Worm (Caenorhabditis elegans): ENCODE results near the gene C33C12.11.
"Not testable (repeated sequence)": the region's sequence is repeated elsewhere in the genome, so short reads cannot be mapped to it uniquely, and the experiment has no call there.

The C33C12.11 gene

ce11 chrII:2163370-2163882 is at the start of gene C33C12.11:
Gene C33C12.11 (minus strand): TSS chrII:2163832.
- TF ChIP-seq hnd-1 (tag; optimal IDR thresholded peaks at IDR 0.05); scrt-1 (GFP tag; IDR thresholded peaks at IDR 0.05); hmg-4 (GFP tag; optimal IDR thresholded peaks at IDR 0.05): not testable (repeated sequence)

- no peak for TF ChIP-seq hnd-1 (tag; optimal IDR thresholded peaks at IDR 0.05)
- TF ChIP-seq flt-1 (GFP tag; IDR thresholded peaks at IDR 0.05) = no peak
- TF ChIP-seq scrt-1 (GFP tag; IDR thresholded peaks at IDR 0.05) = no peak
- no peak for TF ChIP-seq sea-1 (GFP tag; conservative IDR thresholded peaks at IDR 0.05)
- no peak for TF ChIP-seq ceh-36 (tag; optimal IDR thresholded peaks at IDR 0.05)
- TF ChIP-seq F13C5.2 (tag; optimal IDR thresholded peaks at IDR 0.05) = no peak
- no peak for TF ChIP-seq tra-4 (tag; optimal IDR thresholded peaks at IDR 0.05)
- no peak for TF ChIP-seq ets-7 (tag; optimal IDR thresholded peaks at IDR 0.05)
- no peak for TF ChIP-seq tbx-37 (GFP tag; conservative IDR thresholded peaks at IDR 0.05)
- no peak for TF ChIP-seq tbx-11 (GFP tag; IDR thresholded peaks at IDR 0.05)
- TF ChIP-seq hmbx-1 (tag; optimal IDR thresholded peaks at IDR 0.05) = no peak
- TF ChIP-seq B0310.2 (tag; optimal IDR thresholded peaks at IDR 0.05) = no peak
- TF ChIP-seq ceh-13 (GFP tag; optimal IDR thresholded peaks at IDR 0.05) = no peak
- TF ChIP-seq aly-1 (tag; optimal IDR thresholded peaks at IDR 0.05) = no peak
- TF ChIP-seq ama-1 (optimal IDR thresholded peaks at IDR 0.05) = no peak
- no peak for TF ChIP-seq pes-1 (GFP tag; IDR thresholded peaks at IDR 0.05)
- no peak for TF ChIP-seq hmg-4 (GFP tag; optimal IDR thresholded peaks at IDR 0.05)
Observed at ce11 chrII:2207812-2208211, 44.2 kb upstream of the C33C12.11 start, which contains the start of gene Y59C2A.1. Gene Y59C2A.1 (plus strand): TSS chrII:2208112.

- TF ChIP-seq aly-1 (tag; optimal IDR thresholded peaks at IDR 0.05) (no peak), hmg-4 (GFP tag; optimal IDR thresholded peaks at IDR 0.05) (no peak), tra-4 (tag; optimal IDR thresholded peaks at IDR 0.05) (no peak), ceh-13 (GFP tag; optimal IDR thresholded peaks at IDR 0.05) (no peak), flt-1 (GFP tag; IDR thresholded peaks at IDR 0.05) (no peak), B0310.2 (tag; optimal IDR thresholded peaks at IDR 0.05) (no peak), F13C5.2 (tag; optimal IDR thresholded peaks at IDR 0.05) (no peak), ets-7 (tag; optimal IDR thresholded peaks at IDR 0.05) (no peak), tbx-11 (GFP tag; IDR thresholded peaks at IDR 0.05) (no peak), ama-1 (optimal IDR thresholded peaks at IDR 0.05) (no peak), ceh-36 (tag; optimal IDR thresholded peaks at IDR 0.05) (no peak), sea-1 (GFP tag; conservative IDR thresholded peaks at IDR 0.05) (no peak), hnd-1 (tag; optimal IDR thresholded peaks at IDR 0.05) (no peak)
Observed at ce11 chrII:2206064-2206722, 42.6 kb upstream of the C33C12.11 start.

ce11 chrII:2204077-2204476 is 40.4 kb upstream of the C33C12.11 start, which contains the start of gene Y59C2A.2:
Gene Y59C2A.2 (minus strand): TSS chrII:2204137.
- TF ChIP-seq tbx-37 (GFP tag; conservative IDR thresholded peaks at IDR 0.05) = no peak
- no peak for TF ChIP-seq hmbx-1 (tag; optimal IDR thresholded peaks at IDR 0.05)
- no peak for TF ChIP-seq ceh-36 (tag; optimal IDR thresholded peaks at IDR 0.05)
- TF ChIP-seq ama-1 (optimal IDR thresholded peaks at IDR 0.05) = no peak
- TF ChIP-seq tra-4 (tag; optimal IDR thresholded peaks at IDR 0.05) = no peak

- no peak for TF ChIP-seq tbx-37 (GFP tag; conservative IDR thresholded peaks at IDR 0.05)
- TF ChIP-seq tra-4 (tag; optimal IDR thresholded peaks at IDR 0.05) = no peak
- no peak for TF ChIP-seq scrt-1 (GFP tag; IDR thresholded peaks at IDR 0.05)
- no peak for TF ChIP-seq B0310.2 (tag; optimal IDR thresholded peaks at IDR 0.05)
- TF ChIP-seq hmbx-1 (tag; optimal IDR thresholded peaks at IDR 0.05) = no peak
- no peak for TF ChIP-seq ets-7 (tag; optimal IDR thresholded peaks at IDR 0.05)
- no peak for TF ChIP-seq ceh-13 (GFP tag; optimal IDR thresholded peaks at IDR 0.05)
- TF ChIP-seq flt-1 (GFP tag; IDR thresholded peaks at IDR 0.05) = no peak
- no peak for TF ChIP-seq hnd-1 (tag; optimal IDR thresholded peaks at IDR 0.05)
- TF ChIP-seq F13C5.2 (tag; optimal IDR thresholded peaks at IDR 0.05) = no peak
Observed at ce11 chrII:2202147-2202546, 38.5 kb upstream of the C33C12.11 start.

- no peak for TF ChIP-seq ama-1 (optimal IDR thresholded peaks at IDR 0.05)
- no peak for TF ChIP-seq hmbx-1 (tag; optimal IDR thresholded peaks at IDR 0.05)
- no peak for TF ChIP-seq ceh-13 (GFP tag; optimal IDR thresholded peaks at IDR 0.05)
- no peak for TF ChIP-seq sea-1 (GFP tag; conservative IDR thresholded peaks at IDR 0.05)
Observed at ce11 chrII:2197555-2198288, 34.1 kb upstream of the C33C12.11 start, which contains the start of gene C33C12.1. Gene C33C12.1 (plus strand): TSS chrII:2198238.

ce11 chrII:2196742-2197141 is 33.1 kb upstream of the C33C12.11 start:
- TF ChIP-seq scrt-1 (GFP tag; IDR thresholded peaks at IDR 0.05) = no peak
- no peak for TF ChIP-seq ama-1 (optimal IDR thresholded peaks at IDR 0.05)
- no peak for TF ChIP-seq hmbx-1 (tag; optimal IDR thresholded peaks at IDR 0.05)
- TF ChIP-seq sea-1 (GFP tag; conservative IDR thresholded peaks at IDR 0.05) = no peak
- no peak for TF ChIP-seq pes-1 (GFP tag; IDR thresholded peaks at IDR 0.05)
- TF ChIP-seq hmg-4 (GFP tag; optimal IDR thresholded peaks at IDR 0.05) = no peak
- TF ChIP-seq ceh-36 (tag; optimal IDR thresholded peaks at IDR 0.05) = no peak
- TF ChIP-seq B0310.2 (tag; optimal IDR thresholded peaks at IDR 0.05) = no peak
- TF ChIP-seq hnd-1 (tag; optimal IDR thresholded peaks at IDR 0.05) = no peak
- no peak for TF ChIP-seq tbx-37 (GFP tag; conservative IDR thresholded peaks at IDR 0.05)
- no peak for TF ChIP-seq F13C5.2 (tag; optimal IDR thresholded peaks at IDR 0.05)
- no peak for TF ChIP-seq ceh-13 (GFP tag; optimal IDR thresholded peaks at IDR 0.05)
- no peak for TF ChIP-seq flt-1 (GFP tag; IDR thresholded peaks at IDR 0.05)
- no peak for TF ChIP-seq tbx-11 (GFP tag; IDR thresholded peaks at IDR 0.05)
- no peak for TF ChIP-seq aly-1 (tag; optimal IDR thresholded peaks at IDR 0.05)
